Fruit fly (Drosophila melanogaster) whole organism, embryonic: ENCODE measurements around the gene Ppcs.

Experiments
- Aef1 ChIP-seq: fragments of 200-800 bp; sonication (Bioruptor generic); IDR thresholded peaks from 3 replicates; pipeline ENCODE4 v1.3.6; 2022; ENCODE audit warnings: missing biosample characterization, missing genetic modification characterization
- Antp ChIP-seq: fragments of 200-800 bp; sonication (Bioruptor generic); optimal IDR thresholded peaks from 3 replicates; lab custom pipeline; 2016; ENCODE audit warnings: missing biosample characterization, missing genetic modification characterization
- CG10267 ChIP-seq: fragments of 200-800 bp; sonication (Bioruptor generic); optimal IDR thresholded peaks from 2 replicates; lab custom pipeline; 2018; ENCODE audit warnings: missing biosample characterization, mild to moderate bottlenecking, missing genetic modification characterization, moderate library complexity
- CG10366 ChIP-seq: fragments of 200-800 bp; sonication (Bioruptor generic); IDR thresholded peaks from 2 replicates; pipeline ENCODE4 v1.3.6; 2022; ENCODE audit warnings: missing biosample characterization, missing genetic modification characterization
- CG10431 ChIP-seq: fragments of 200-800 bp; sonication (Bioruptor generic); optimal IDR thresholded peaks from 3 replicates; lab custom pipeline; 2018; ENCODE audit warnings: missing biosample characterization, mild to moderate bottlenecking, missing genetic modification characterization
- CG10654 ChIP-seq: fragments of 200-800 bp; sonication (Bioruptor generic); optimal IDR thresholded peaks from 2 replicates; lab custom pipeline; 2016; ENCODE audit warnings: missing biosample characterization, missing genetic modification characterization
- CG11504 ChIP-seq: fragments of 200-800 bp; sonication (Bioruptor generic); optimal IDR thresholded peaks from 3 replicates; lab custom pipeline; 2019; ENCODE audit warnings: missing biosample characterization, mild to moderate bottlenecking, missing genetic modification characterization, moderate library complexity
- CG11695 ChIP-seq: fragments of 200-800 bp; sonication (Bioruptor generic); IDR thresholded peaks from 3 replicates; pipeline ENCODE4 v1.3.6; 2022; ENCODE audit warnings: missing biosample characterization, missing genetic modification characterization
- CG13123 ChIP-seq: fragments of 200-800 bp; sonication (Bioruptor generic); optimal IDR thresholded peaks from 2 replicates; lab custom pipeline; 2016; ENCODE audit warnings: missing biosample characterization, missing genetic modification characterization
- CG16779 ChIP-seq: fragments of 200-800 bp; sonication (Bioruptor generic); IDR thresholded peaks from 2 replicates; pipeline ENCODE4 v1.3.6; 2022; ENCODE audit warnings: missing biosample characterization, missing genetic modification characterization
- CG17612 ChIP-seq: fragments of 200-800 bp; sonication (Bioruptor generic); IDR thresholded peaks from 2 replicates; pipeline ENCODE4 v1.3.6; 2022; ENCODE audit warnings: missing biosample characterization, missing genetic modification characterization
- CG17829 ChIP-seq: fragments of 200-800 bp; optimal IDR thresholded peaks from 2 replicates; lab custom pipeline; 2019; ENCODE audit warnings: missing biosample characterization, mild to moderate bottlenecking, missing genetic modification characterization, moderate library complexity
- CG18599 ChIP-seq: fragments of 200-800 bp; sonication (Bioruptor generic); optimal IDR thresholded peaks from 3 replicates; lab custom pipeline; 2017; ENCODE audit warnings: missing biosample characterization, missing genetic modification characterization, mild to moderate bottlenecking, moderate library complexity, missing genetic modification reagents
- CG3847 ChIP-seq: fragments of 200-800 bp; sonication (Bioruptor generic); IDR thresholded peaks from 2 replicates; pipeline ENCODE4 v1.3.6; 2022; ENCODE audit warnings: missing biosample characterization, missing genetic modification characterization
- CG4424 ChIP-seq: fragments of 200-800 bp; sonication (Bioruptor generic); optimal IDR thresholded peaks from 3 replicates; lab custom pipeline; 2016; ENCODE audit warnings: missing biosample characterization, missing genetic modification characterization
- CG9797 ChIP-seq: fragments of 200-800 bp; sonication (Bioruptor generic); optimal IDR thresholded peaks from 3 replicates; lab custom pipeline; 2018; ENCODE audit warnings: missing biosample characterization, mild to moderate bottlenecking, missing genetic modification characterization
- CG9817 ChIP-seq: fragments of 200-800 bp; sonication (Bioruptor generic); optimal IDR thresholded peaks from 2 replicates; lab custom pipeline; 2018; ENCODE audit warnings: missing biosample characterization, mild to moderate bottlenecking, missing genetic modification characterization, moderate library complexity
- CrebB ChIP-seq: fragments of 200-800 bp; sonication (Bioruptor generic); optimal IDR thresholded peaks from 3 replicates; lab custom pipeline; 2018; ENCODE audit warnings: missing biosample characterization, mild to moderate bottlenecking, missing genetic modification characterization
- Dbx ChIP-seq: fragments of 200-800 bp; sonication (Bioruptor generic); IDR thresholded peaks from 3 replicates; pipeline ENCODE4 v1.3.6; 2022; ENCODE audit warnings: missing biosample characterization, missing genetic modification characterization
- Dip2 ChIP-seq: fragments of 200-800 bp; sonication (Bioruptor generic); IDR thresholded peaks from 2 replicates; pipeline ENCODE4 v1.3.6; 2022; ENCODE audit warnings: missing biosample characterization, missing genetic modification characterization
- ERR ChIP-seq: fragments of 200-800 bp; sonication (Bioruptor generic); optimal IDR thresholded peaks from 2 replicates; lab custom pipeline; 2016; ENCODE audit warnings: missing biosample characterization, missing genetic modification characterization
- GATAe ChIP-seq: fragments of 200-800 bp; sonication (Bioruptor generic); conservative IDR thresholded peaks from 2 replicates; pipeline ENCODE4 v1.3.6; 2022; ENCODE audit warnings: missing biosample characterization, missing genetic modification characterization
- Hr3 ChIP-seq: fragments of 200-800 bp; sonication (Bioruptor generic); optimal IDR thresholded peaks from 3 replicates; lab custom pipeline; 2016; ENCODE audit warnings: missing biosample characterization, missing genetic modification characterization
- Lim3 ChIP-seq: fragments of 200-800 bp; sonication (Bioruptor generic); IDR thresholded peaks from 2 replicates; pipeline ENCODE4 v1.3.6; 2022; ENCODE audit warnings: missing biosample characterization, missing genetic modification characterization
- Ptx1 ChIP-seq: fragments of 200-800 bp; sonication (Bioruptor generic); IDR thresholded peaks from 2 replicates; pipeline ENCODE4 v1.3.6; 2022; ENCODE audit warnings: missing biosample characterization, missing genetic modification characterization
- Sox102F ChIP-seq: fragments of 200-800 bp; sonication (Bioruptor generic); optimal IDR thresholded peaks from 2 replicates; lab custom pipeline; 2018; ENCODE audit warnings: missing biosample characterization, mild to moderate bottlenecking, missing genetic modification characterization, moderate library complexity
- TFAM ChIP-seq: fragments of 200-800 bp; sonication (Bioruptor generic); optimal IDR thresholded peaks from 2 replicates; lab custom pipeline; 2017; ENCODE audit warnings: missing biosample characterization, missing genetic modification characterization, inconsistent platforms
- al ChIP-seq: fragments of 200-800 bp; sonication (Bioruptor generic); IDR thresholded peaks from 2 replicates; pipeline ENCODE4 v1.3.6; 2022; ENCODE audit warnings: missing biosample characterization, missing genetic modification characterization
- caup ChIP-seq: fragments of 200-800 bp; sonication (Bioruptor generic); optimal IDR thresholded peaks from 3 replicates; lab custom pipeline; 2017; ENCODE audit warnings: missing biosample characterization, mild to moderate bottlenecking, missing genetic modification characterization, moderate library complexity; ENCODE audit not compliant: severe bottlenecking
- dati ChIP-seq: fragments of 200-800 bp; sonication (Bioruptor generic); IDR thresholded peaks from 2 replicates; pipeline ENCODE4 v1.3.6; 2022; ENCODE audit warnings: missing biosample characterization, missing genetic modification characterization
- dmrt99B ChIP-seq: fragments of 200-800 bp; sonication (Bioruptor generic); optimal IDR thresholded peaks from 2 replicates; lab custom pipeline; 2018; ENCODE audit warnings: missing biosample characterization, mild to moderate bottlenecking, missing genetic modification characterization, moderate library complexity
- fd3F ChIP-seq: fragments of 200-800 bp; sonication (Bioruptor generic); optimal IDR thresholded peaks from 2 replicates; lab custom pipeline; 2018; ENCODE audit warnings: missing biosample characterization, mild to moderate bottlenecking, missing genetic modification characterization, moderate library complexity
- gcm ChIP-seq: fragments of 200-800 bp; sonication (Bioruptor generic); optimal IDR thresholded peaks from 2 replicates; lab custom pipeline; 2019; ENCODE audit warnings: missing biosample characterization, mild to moderate bottlenecking, missing genetic modification characterization, moderate library complexity
- gem ChIP-seq: fragments of 200-800 bp; sonication (Bioruptor generic); optimal IDR thresholded peaks from 2 replicates; lab custom pipeline; 2019; ENCODE audit warnings: missing biosample characterization, mild to moderate bottlenecking, missing genetic modification characterization, moderate library complexity
- hkb ChIP-seq, 2 experiments: fragments of 200-800 bp in 1 of 2; fragments of >200 bp in 1 of 2; sonication (Bioruptor generic) in 1 of 2; IDR thresholded peaks in 1 of 2; optimal IDR thresholded peaks in 1 of 2; 2 replicates each; pipeline versions ENCODE4 v1.3.6 to Lab custom; 2017 to 2022; ENCODE audit warnings: missing biosample characterization in 1 of 2, missing genetic modification characterization in 1 of 2
- hth ChIP-seq: fragments of >200 bp; optimal IDR thresholded peaks from 2 replicates; lab custom pipeline; 2017; ENCODE audit warnings: inconsistent platforms
- ken ChIP-seq: fragments of 200-800 bp; sonication (Bioruptor generic); IDR thresholded peaks from 3 replicates; pipeline ENCODE4 v1.3.6; 2022; ENCODE audit warnings: missing biosample characterization, missing genetic modification characterization
- lmd ChIP-seq: fragments of 200-800 bp; sonication (Bioruptor generic); IDR thresholded peaks from 2 replicates; pipeline ENCODE4 v1.3.6; 2022; ENCODE audit warnings: missing biosample characterization, missing genetic modification characterization
- mam ChIP-seq: fragments of 200-800 bp; sonication (Bioruptor generic); optimal IDR thresholded peaks from 3 replicates; lab custom pipeline; 2016; ENCODE audit warnings: missing biosample characterization, missing genetic modification characterization
- nerfin-2 ChIP-seq: fragments of 200-800 bp; sonication (Bioruptor generic); IDR thresholded peaks from 2 replicates; pipeline ENCODE4 v1.3.6; 2022; ENCODE audit warnings: missing biosample characterization, missing genetic modification characterization; ENCODE audit not compliant: partially characterized antibody
- pho ChIP-seq: fragments of 200-800 bp; sonication (Bioruptor generic); optimal IDR thresholded peaks from 2 replicates; lab custom pipeline; 2016; ENCODE audit warnings: missing biosample characterization, missing genetic modification characterization
- prd ChIP-seq, 3 experiments: fragments of >200 bp in 2 of 3; fragments of 200-800 bp in 1 of 3; sonication (Bioruptor generic) in 1 of 3; optimal IDR thresholded peaks in 2 of 3; IDR thresholded peaks in 1 of 3; 2 replicates in 2 of 3; 3 replicates in 1 of 3; pipeline versions ENCODE4 v1.3.6 to Lab custom; 2017 to 2022; ENCODE audit warnings: missing biosample characterization in 1 of 3, missing genetic modification characterization in 1 of 3
- sens ChIP-seq: fragments of 200-800 bp; sonication (Bioruptor generic); peaks from one replicate; lab custom pipeline; 2016; ENCODE audit warnings: missing biosample characterization, missing genetic modification characterization
- sna ChIP-seq: fragments of 200-800 bp; sonication (Bioruptor generic); IDR thresholded peaks from 2 replicates; pipeline ENCODE4 v1.3.6; 2022; ENCODE audit warnings: missing biosample characterization, missing genetic modification characterization; ENCODE audit not compliant: partially characterized antibody
- so ChIP-seq: fragments of 200-800 bp; sonication (Bioruptor generic); IDR thresholded peaks from 3 replicates; pipeline ENCODE4 v1.3.6; 2022; ENCODE audit warnings: missing biosample characterization, missing genetic modification characterization
- sob ChIP-seq: fragments of 200-800 bp; sonication (Bioruptor generic); IDR thresholded peaks from 2 replicates; pipeline ENCODE4 v1.3.6; 2022; ENCODE audit warnings: missing biosample characterization, missing genetic modification characterization
- zfh2 ChIP-seq: fragments of 200-800 bp; sonication (Bioruptor generic); optimal IDR thresholded peaks from 2 replicates; lab custom pipeline; 2016; ENCODE audit warnings: missing biosample characterization, missing genetic modification characterization

Gene Ppcs

dm6 chr3R:19157997-19158396, 10.3 kb upstream of the Ppcs start (continued):
- TF ChIP-seq hkb (optimal IDR thresholded peaks at IDR 0.05; lab: Kevin White, UChicago) (no peak), hkb (GFP tag; IDR thresholded peaks at IDR 0.05; lab: Robert Waterston, UW) (peak; percentile 19; the same call in 1 of the 2 replicates), dmrt99B (tag; lab: Kevin White, UChicago) (peak; percentile 21), CG3847 (0 out of 2 replicates have a peak, but pooled peaks have one; percentile 9), gem (tag; lab: Kevin White, UChicago) (peak; percentile 34), CG18599 (GFP tag; lab: Kevin White, UChicago) (peak; percentile 1), Ptx1 (peak; percentile 28; the same call in 1 of the 2 replicates), CG9817 (tag; lab: Kevin White, UChicago) (no peak), Sox102F (GFP tag; lab: Kevin White, UChicago) (peak; percentile 23), CG11504 (tag; lab: Kevin White, UChicago) (peak; percentile 24)

- peak; percentile 42 for TF ChIP-seq Hr3 (GFP tag; lab: Kevin White, UChicago)
- TF ChIP-seq CG10654 (GFP tag; lab: Kevin White, UChicago): peak; percentile 18
- peak; percentile 79 for TF ChIP-seq mam (GFP tag; lab: Kevin White, UChicago)
- TF ChIP-seq CG10431 (GFP tag; lab: Kevin White, UChicago): peak; percentile 1
- no peak for TF ChIP-seq Dip2 (GFP tag; lab: Robert Waterston, UW)
- TF ChIP-seq ken (GFP tag; lab: Robert Waterston, UW): peak; percentile 73; the same call in 2 of the 3 replicates
- no peak for TF ChIP-seq GATAe (GFP tag; lab: Robert Waterston, UW)
- peak; percentile 49; the same call in 1 of the 3 replicates for TF ChIP-seq Aef1
- TF ChIP-seq caup (GFP tag; lab: Kevin White, UChicago): peak; percentile 81
- TF ChIP-seq al: peak; percentile 58
- peak; percentile 90 for TF ChIP-seq Dbx
- TF ChIP-seq prd (optimal IDR thresholded peaks at IDR 0.05; lab: Kevin White, UChicago): no peak
- TF ChIP-seq prd (GFP tag; IDR thresholded peaks at IDR 0.05; lab: Robert Waterston, UW): peak; percentile 64
- TF ChIP-seq CG9797 (GFP tag; lab: Kevin White, UChicago): peak; percentile 58
- peak; percentile 69 for TF ChIP-seq CG4424
- no peak for TF ChIP-seq fd3F (GFP tag; lab: Kevin White, UChicago)
- peak; percentile 83 for TF ChIP-seq zfh2 (GFP tag; lab: Kevin White, UChicago)
- TF ChIP-seq CG13123 (GFP tag; lab: Kevin White, UChicago): peak; percentile 41
- TF ChIP-seq hth (lab: Kevin White, UChicago): no peak
- TF ChIP-seq Lim3 (GFP tag; lab: Robert Waterston, UW): no peak
- TF ChIP-seq CG17829 (tag; lab: Kevin White, UChicago): peak; percentile 28
- 0 out of 3 replicates have a peak, but pooled peaks have one; percentile 11 for TF ChIP-seq so (GFP tag; lab: Robert Waterston, UW)
- no peak for TF ChIP-seq CG11695 (GFP tag; lab: Robert Waterston, UW)
- peak; percentile 71 for TF ChIP-seq CG16779 (GFP tag; lab: Robert Waterston, UW)
- TF ChIP-seq CG10267 (tag; lab: Kevin White, UChicago): peak; percentile 98
- peak; percentile 96 for TF ChIP-seq nerfin-2 (GFP tag; lab: Robert Waterston, UW)
- peak; percentile 57 for TF ChIP-seq CrebB (tag; lab: Kevin White, UChicago)
- peak; percentile 67 for TF ChIP-seq lmd (GFP tag; lab: Robert Waterston, UW)
- peak; percentile 58 for TF ChIP-seq CG10366
- no peak for TF ChIP-seq Sox102F (GFP tag; lab: Kevin White, UChicago)
- TF ChIP-seq sens (GFP tag; lab: Kevin White, UChicago): peak; percentile 71
- no peak for TF ChIP-seq dati (GFP tag; lab: Robert Waterston, UW)
- no peak for TF ChIP-seq CG17612 (GFP tag; lab: Robert Waterston, UW)
- peak; percentile 84 for TF ChIP-seq Antp (GFP tag; lab: Kevin White, UChicago)
- TF ChIP-seq CG11504 (tag; lab: Kevin White, UChicago): peak; percentile 54
- TF ChIP-seq gcm (GFP tag; lab: Kevin White, UChicago): no peak
- TF ChIP-seq TFAM (GFP tag; lab: Kevin White, UChicago): no peak
- TF ChIP-seq sob: peak; percentile 92
- TF ChIP-seq pho: peak; percentile 74
- TF ChIP-seq ERR (GFP tag; lab: Kevin White, UChicago): peak; percentile 75
- peak; percentile 98 for TF ChIP-seq sna
Observed at dm6 chr3R:19156670-19157402, 9.1 kb upstream of the Ppcs start, which contains the start of gene nanos. TSS of gene nanos (plus strand) at chr3R:19157238.
